Fruit fly (Drosophila melanogaster): ENCODE results near the gene CG31697.
A peak's percentile ranks its signal among the peaks of the same experiment; 100 is the strongest.

CG31697 gene

dm6 chr2L:19582185-19582584, 46.9 kb downstream of the CG31697 start, which contains the start of gene Hakai (continued):
- TF ChIP-seq Hr39 (optimal IDR thresholded peaks at IDR 0.05) (peak; percentile 100), eve (GFP tag; optimal IDR thresholded peaks at IDR 0.05) (no peak), croc (GFP tag; conservative IDR thresholded peaks at IDR 0.05) (peak; percentile 46; the same call in 2 of the 3 replicates), CG5953 (GFP tag; IDR thresholded peaks at IDR 0.05) (no peak), pita (GFP tag; optimal IDR thresholded peaks at IDR 0.05) (no peak), gsb-n (tag; optimal IDR thresholded peaks at IDR 0.05) (peak; percentile 28), sqz (GFP tag; optimal IDR thresholded peaks at IDR 0.05) (no peak), GATAe (GFP tag; conservative IDR thresholded peaks at IDR 0.05) (no peak), CG31441 (GFP tag; IDR thresholded peaks at IDR 0.05) (peak; percentile 25; the same call in 1 of the 2 replicates), H2.0 (GFP tag; IDR thresholded peaks at IDR 0.05) (peak; percentile 39; the same call in 1 of the 2 replicates), CG12104 (GFP tag; optimal IDR thresholded peaks at IDR 0.05) (no peak), ash1 (GFP tag; optimal IDR thresholded peaks at IDR 0.05) (no peak), sr (GFP tag; IDR thresholded peaks at IDR 0.05) (no peak), Dref (GFP tag; IDR thresholded peaks at IDR 0.05) (peak; percentile 48), pho (GFP tag; optimal IDR thresholded peaks at IDR 0.05) (peak; percentile 49), CG10209 (GFP tag; optimal IDR thresholded peaks at IDR 0.05) (peak; percentile 11), grn (GFP tag; optimal IDR thresholded peaks at IDR 0.05) (no peak), Camta (GFP tag; optimal IDR thresholded peaks at IDR 0.05) (peak; percentile 51), CG1603 (tag; optimal IDR thresholded peaks at IDR 0.05) (peak; percentile 45), ato (GFP tag; IDR thresholded peaks at IDR 0.05; ENCODE audit: partially characterized antibody) (no peak), Doc3 (GFP tag; IDR thresholded peaks at IDR 0.05; ENCODE audit: partially characterized antibody) (no peak), CG2120 (GFP tag; optimal IDR thresholded peaks at IDR 0.05) (peak; percentile 75), Kr (GFP tag; optimal IDR thresholded peaks at IDR 0.05) (no peak), phol (tag; optimal IDR thresholded peaks at IDR 0.05) (peak; percentile 70), zen2 (GFP tag; IDR thresholded peaks at IDR 0.05; ENCODE audit: partially characterized antibody) (no peak), sc (optimal IDR thresholded peaks at IDR 0.05) (no peak), sc (GFP tag; optimal IDR thresholded peaks at IDR 0.05) (no peak), emc (GFP tag; optimal IDR thresholded peaks at IDR 0.05) (peak; percentile 35), CG2202 (tag; optimal IDR thresholded peaks at IDR 0.05) (no peak), Hey (tag; optimal IDR thresholded peaks at IDR 0.05) (no peak), ken (GFP tag; IDR thresholded peaks at IDR 0.05) (peak; percentile 62), ap (GFP tag; IDR thresholded peaks at IDR 0.05) (no peak), CG31388 (GFP tag; optimal IDR thresholded peaks at IDR 0.05) (no peak), vnd (GFP tag; IDR thresholded peaks at IDR 0.05; ENCODE audit: partially characterized antibody) (peak; percentile 38; the same call in 1 of the 3 replicates), pnt (GFP tag; optimal IDR thresholded peaks at IDR 0.05) (peak; percentile 70), CG6254 (GFP tag; optimal IDR thresholded peaks at IDR 0.05) (peak; percentile 35), her (GFP tag; optimal IDR thresholded peaks at IDR 0.05) (peak; percentile 58), CG12236 (GFP tag; optimal IDR thresholded peaks at IDR 0.05) (no peak), CG30431 (GFP tag; optimal IDR thresholded peaks at IDR 0.05) (peak; percentile 18), CG12219 (GFP tag; optimal IDR thresholded peaks at IDR 0.05) (no peak), HmgD (GFP tag; optimal IDR thresholded peaks at IDR 0.05) (peak; percentile 13), fu2 (GFP tag; optimal IDR thresholded peaks at IDR 0.05) (peak; percentile 55), hb (GFP tag; IDR thresholded peaks at IDR 0.05; ENCODE audit: partially characterized antibody) (0 out of 3 replicates have a peak, but pooled peaks have one; percentile 25), CG4360 (GFP tag; IDR thresholded peaks at IDR 0.05) (no peak), Ravus (GFP tag; IDR thresholded peaks at IDR 0.05) (no peak), bsh (GFP tag; optimal IDR thresholded peaks at IDR 0.05) (peak in 1 of 2 experiments; percentile 12), NC2β (GFP tag; optimal IDR thresholded peaks at IDR 0.05) (peak; percentile 41), fd96Cb (tag; optimal IDR thresholded peaks at IDR 0.05) (peak; percentile 38), MBD-R2 (GFP tag; IDR thresholded peaks at IDR 0.05) (peak; percentile 94), Bteb2 (GFP tag; optimal IDR thresholded peaks at IDR 0.05) (peak; percentile 40), CG14050 (GFP tag; IDR thresholded peaks at IDR 0.05) (no peak), CG33213 (GFP tag; optimal IDR thresholded peaks at IDR 0.05) (peak; percentile 68)

All from whole organism, embryonic.